Fruit fly (Drosophila melanogaster) whole organism, embryonic: Measurements from ENCODE around the gene bora.

Source experiments
- Ada2b ChIP-seq: fragments of 200-800 bp; sonication (Bioruptor generic); IDR thresholded peaks from 2 replicates; pipeline ENCODE4 v1.3.6; 2022; ENCODE audit warnings: missing biosample characterization, missing genetic modification characterization
- Atf-2 ChIP-seq: fragments of 200-800 bp; sonication (Bioruptor generic); optimal IDR thresholded peaks from 2 replicates; lab custom pipeline; 2016; ENCODE audit warnings: missing biosample characterization, missing genetic modification characterization
- Atf6 ChIP-seq: fragments of 200-800 bp; sonication (Bioruptor generic); IDR thresholded peaks from 2 replicates; pipeline ENCODE4 v1.3.6; 2022; ENCODE audit warnings: missing biosample characterization, missing genetic modification characterization
- CG11560 ChIP-seq: fragments of 200-800 bp; sonication (Bioruptor generic); IDR thresholded peaks from 3 replicates; pipeline ENCODE4 v1.3.6; 2022; ENCODE audit warnings: missing biosample characterization, missing genetic modification characterization
- CG12744 ChIP-seq: fragments of 200-800 bp; sonication (Bioruptor generic); optimal IDR thresholded peaks from 2 replicates; lab custom pipeline; 2016; ENCODE audit warnings: missing biosample characterization, missing genetic modification characterization
- CG12942 ChIP-seq: fragments of 200-800 bp; sonication (Bioruptor generic); optimal IDR thresholded peaks from 3 replicates; lab custom pipeline; 2016; ENCODE audit warnings: missing biosample characterization, missing genetic modification characterization
- CG13424 ChIP-seq: fragments of 200-800 bp; sonication (Bioruptor generic); optimal IDR thresholded peaks from 2 replicates; lab custom pipeline; 2019; ENCODE audit warnings: missing biosample characterization, mild to moderate bottlenecking, missing genetic modification characterization, moderate library complexity
- CG13624 ChIP-seq: fragments of 200-800 bp; sonication (Bioruptor generic); optimal IDR thresholded peaks from 2 replicates; lab custom pipeline; 2016; ENCODE audit warnings: missing biosample characterization, missing genetic modification characterization
- CG14710 ChIP-seq: fragments of 200-800 bp; sonication (Bioruptor generic); optimal IDR thresholded peaks from 3 replicates; lab custom pipeline; 2019; ENCODE audit warnings: missing biosample characterization, mild to moderate bottlenecking, missing genetic modification characterization, moderate library complexity
- CG1792 ChIP-seq: fragments of 200-800 bp; sonication (Bioruptor generic); optimal IDR thresholded peaks from 2 replicates; lab custom pipeline; 2016; ENCODE audit warnings: missing biosample characterization, missing genetic modification characterization
- CG18011 ChIP-seq: fragments of 200-800 bp; sonication (Bioruptor generic); optimal IDR thresholded peaks from 2 replicates; lab custom pipeline; 2017; ENCODE audit warnings: missing biosample characterization, missing genetic modification characterization, mild to moderate bottlenecking, moderate library complexity, missing genotype
- CG4617 ChIP-seq: fragments of 200-800 bp; sonication (Bioruptor generic); optimal IDR thresholded peaks from 3 replicates; lab custom pipeline; 2016; ENCODE audit warnings: missing biosample characterization, missing genetic modification characterization, borderline replicate concordance
- CG4730 ChIP-seq: fragments of 200-800 bp; sonication (Bioruptor generic); IDR thresholded peaks from 2 replicates; pipeline ENCODE4 v1.3.6; 2022; ENCODE audit warnings: missing biosample characterization, missing genetic modification characterization
- CG7963 ChIP-seq: fragments of 200-800 bp; sonication (Bioruptor generic); IDR thresholded peaks from 3 replicates; pipeline ENCODE4 v1.3.6; 2022; ENCODE audit warnings: missing biosample characterization, missing genetic modification characterization; ENCODE audit not compliant: partially characterized antibody
- CG8089 ChIP-seq: fragments of 200-800 bp; sonication (Bioruptor generic); optimal IDR thresholded peaks from 3 replicates; lab custom pipeline; 2016; ENCODE audit warnings: missing biosample characterization, missing genetic modification characterization
- CG8290 ChIP-seq, 3 experiments: fragments of 200-800 bp; sonication (Bioruptor generic); optimal IDR thresholded peaks; 2 replicates each; lab custom pipeline; 2016 to 2019; ENCODE audit warnings: missing biosample characterization in 3 of 3, missing genetic modification characterization in 3 of 3, mild to moderate bottlenecking in 2 of 3, moderate library complexity in 1 of 3
- CG9876 ChIP-seq: fragments of 200-800 bp; sonication (Bioruptor generic); optimal IDR thresholded peaks from 2 replicates; lab custom pipeline; 2016; ENCODE audit warnings: missing biosample characterization, missing genetic modification characterization
- D ChIP-seq, 2 experiments: fragments of 200-800 bp in 1 of 2; fragments of >200 bp in 1 of 2; sonication (Bioruptor generic) in 1 of 2; optimal IDR thresholded peaks; 2 replicates in 1 of 2; 3 replicates in 1 of 2; lab custom pipeline; 2017; ENCODE audit warnings: mild to moderate bottlenecking in 1 of 2, missing biosample characterization in 1 of 2, missing genetic modification characterization in 1 of 2, missing genetic modification reagents in 1 of 2
- Dip3 ChIP-seq: fragments of 200-800 bp; sonication (Bioruptor generic); optimal IDR thresholded peaks from 3 replicates; lab custom pipeline; 2016; ENCODE audit warnings: missing biosample characterization, missing genetic modification characterization
- Doc2 ChIP-seq: fragments of 200-800 bp; sonication (Bioruptor generic); IDR thresholded peaks from 2 replicates; pipeline ENCODE4 v1.3.6; 2022; ENCODE audit warnings: missing biosample characterization, missing genetic modification characterization
- Dp ChIP-seq: fragments of 200-800 bp; sonication (Bioruptor generic); optimal IDR thresholded peaks from 2 replicates; lab custom pipeline; 2018; ENCODE audit warnings: missing biosample characterization, mild to moderate bottlenecking, missing genetic modification characterization, moderate library complexity
- E2f1 ChIP-seq: fragments of 200-800 bp; sonication (Bioruptor generic); IDR thresholded peaks from 2 replicates; pipeline ENCODE4 v1.3.6; 2022; ENCODE audit warnings: missing biosample characterization, missing genetic modification characterization
- Ets97D ChIP-seq: fragments of 200-800 bp; sonication (Bioruptor generic); optimal IDR thresholded peaks from 3 replicates; lab custom pipeline; 2016; ENCODE audit warnings: missing biosample characterization, missing genetic modification characterization
- HLHmδ ChIP-seq: fragments of 200-800 bp; sonication (Bioruptor generic); optimal IDR thresholded peaks from 2 replicates; lab custom pipeline; 2018; ENCODE audit warnings: missing biosample characterization, mild to moderate bottlenecking, missing genetic modification characterization, moderate library complexity
- Hand ChIP-seq: fragments of 200-800 bp; sonication (Bioruptor generic); optimal IDR thresholded peaks from 2 replicates; lab custom pipeline; 2017; ENCODE audit warnings: mild to moderate bottlenecking, missing biosample characterization, missing genetic modification reagents, missing genetic modification characterization
- Hmr ChIP-seq: fragments of 200-800 bp; sonication (Bioruptor generic); optimal IDR thresholded peaks from 3 replicates; lab custom pipeline; 2017; ENCODE audit warnings: mild to moderate bottlenecking, missing biosample characterization, missing genetic modification reagents, missing genetic modification characterization
- Hr51 ChIP-seq, 2 experiments: fragments of 200-800 bp; sonication (Bioruptor generic); optimal IDR thresholded peaks; 2 replicates in 1 of 2; 3 replicates in 1 of 2; lab custom pipeline; 2016 to 2018; ENCODE audit warnings: missing biosample characterization in 2 of 2, missing genetic modification characterization in 2 of 2, mild to moderate bottlenecking in 1 of 2, moderate library complexity in 1 of 2
- Hsf ChIP-seq: fragments of 200-800 bp; sonication (Bioruptor generic); optimal IDR thresholded peaks from 3 replicates; lab custom pipeline; 2016; ENCODE audit warnings: missing biosample characterization, missing genetic modification characterization
- Mes4 ChIP-seq: fragments of 200-800 bp; sonication (Bioruptor generic); optimal IDR thresholded peaks from 2 replicates; lab custom pipeline; 2016; ENCODE audit warnings: missing biosample characterization, missing genetic modification characterization
- Trl ChIP-seq, 3 experiments: fragments of >200 bp in 2 of 3; fragments of 200-800 bp in 1 of 3; sonication (Bioruptor generic) in 1 of 3; optimal IDR thresholded peaks; 2 replicates in 1 of 3; 3 replicates in 2 of 3; lab custom pipeline; 2016 to 2017; ENCODE audit warnings: missing biosample characterization in 1 of 3, missing genetic modification characterization in 1 of 3
- Usf ChIP-seq: fragments of 200-800 bp; sonication (Bioruptor generic); optimal IDR thresholded peaks from 2 replicates; lab custom pipeline; 2017; ENCODE audit warnings: missing genotype, missing biosample characterization, missing genetic modification characterization
- cad ChIP-seq: fragments of >200 bp; optimal IDR thresholded peaks from 2 replicates; lab custom pipeline; 2017; ENCODE audit warnings: missing biosample characterization, missing genetic modification characterization
- crc ChIP-seq: fragments of 200-800 bp; sonication (Bioruptor generic); optimal IDR thresholded peaks from 2 replicates; lab custom pipeline; 2016; ENCODE audit warnings: missing biosample characterization, missing genetic modification characterization
- croc ChIP-seq: fragments of 200-800 bp; sonication (Bioruptor generic); conservative IDR thresholded peaks from 3 replicates; pipeline ENCODE4 v1.3.6; 2022; ENCODE audit warnings: missing biosample characterization, missing genetic modification characterization
- crp ChIP-seq, 2 experiments: fragments of 200-800 bp; sonication (Bioruptor generic); optimal IDR thresholded peaks; 2 replicates in 1 of 2; 3 replicates in 1 of 2; lab custom pipeline; 2017; ENCODE audit warnings: missing biosample characterization in 2 of 2, missing genetic modification characterization in 2 of 2, mild to moderate bottlenecking in 1 of 2, moderate library complexity in 1 of 2
- da ChIP-seq: fragments of 200-800 bp; sonication (Bioruptor generic); optimal IDR thresholded peaks from 2 replicates; lab custom pipeline; 2016; ENCODE audit warnings: missing biosample characterization, missing genetic modification characterization
- dm ChIP-seq: fragments of 200-800 bp; sonication (Bioruptor generic); optimal IDR thresholded peaks from 3 replicates; lab custom pipeline; 2016; ENCODE audit warnings: missing biosample characterization, missing genetic modification characterization
- eve ChIP-seq, 2 experiments: fragments of >200 bp; optimal IDR thresholded peaks; 2 replicates each; lab custom pipeline; 2017; ENCODE audit warnings: missing biosample characterization in 2 of 2, missing genetic modification characterization in 2 of 2
- ewg ChIP-seq: fragments of 200-800 bp; sonication (Bioruptor generic); optimal IDR thresholded peaks from 3 replicates; lab custom pipeline; 2017; ENCODE audit warnings: mild to moderate bottlenecking, missing biosample characterization, missing genetic modification reagents, missing genetic modification characterization
- eyg ChIP-seq: fragments of 200-800 bp; sonication (Bioruptor generic); optimal IDR thresholded peaks from 3 replicates; lab custom pipeline; 2016; ENCODE audit warnings: missing biosample characterization, missing genetic modification characterization
- ftz-f1 ChIP-seq: fragments of 200-800 bp; sonication (Bioruptor generic); optimal IDR thresholded peaks from 2 replicates; lab custom pipeline; 2016; ENCODE audit warnings: missing biosample characterization, missing genetic modification characterization
- her ChIP-seq: fragments of 200-800 bp; sonication (Bioruptor generic); optimal IDR thresholded peaks from 2 replicates; lab custom pipeline; 2016; ENCODE audit warnings: missing biosample characterization, missing genetic modification characterization
- nerfin-2 ChIP-seq: fragments of 200-800 bp; sonication (Bioruptor generic); IDR thresholded peaks from 2 replicates; pipeline ENCODE4 v1.3.6; 2022; ENCODE audit warnings: missing biosample characterization, missing genetic modification characterization; ENCODE audit not compliant: partially characterized antibody
- pfk ChIP-seq: fragments of 200-800 bp; sonication (Bioruptor generic); optimal IDR thresholded peaks from 2 replicates; lab custom pipeline; 2018; ENCODE audit warnings: missing biosample characterization, mild to moderate bottlenecking, missing genetic modification characterization, moderate library complexity
- pho ChIP-seq: fragments of 200-800 bp; sonication (Bioruptor generic); optimal IDR thresholded peaks from 2 replicates; lab custom pipeline; 2016; ENCODE audit warnings: missing biosample characterization, missing genetic modification characterization
- scrt ChIP-seq: fragments of 200-800 bp; sonication (Bioruptor generic); optimal IDR thresholded peaks from 2 replicates; lab custom pipeline; 2018; ENCODE audit warnings: missing biosample characterization, mild to moderate bottlenecking, missing genetic modification characterization, moderate library complexity
- stc ChIP-seq: fragments of 200-800 bp; sonication (Bioruptor generic); IDR thresholded peaks from 2 replicates; pipeline ENCODE4 v1.3.6; 2022; ENCODE audit warnings: missing biosample characterization, missing genetic modification characterization
- ttk ChIP-seq: fragments of 200-800 bp; sonication (Bioruptor generic); IDR thresholded peaks from 2 replicates; pipeline ENCODE4 v2.1.2; 2022; ENCODE audit warnings: missing biosample characterization, missing genetic modification characterization
- twi ChIP-seq: fragments of 200-800 bp; optimal IDR thresholded peaks from 2 replicates; lab custom pipeline; 2019; ENCODE audit warnings: missing biosample characterization, mild to moderate bottlenecking, missing genetic modification characterization, moderate library complexity
- zf30C ChIP-seq: fragments of 200-800 bp; sonication (Bioruptor generic); optimal IDR thresholded peaks from 3 replicates; lab custom pipeline; 2018; ENCODE audit warnings: missing biosample characterization, mild to moderate bottlenecking, missing genetic modification characterization

bora gene

dm6 chr3L:18672203-18672602 is 49.7 kb downstream of the bora start (continued):
- TF ChIP-seq nerfin-2 (no peak), CG8290 (GFP tag; optimal IDR thresholded peaks at IDR 0.05; lab: Kevin White, UChicago) (no peak), CG8290 (tag; optimal IDR thresholded peaks at IDR 0.05; lab: Kevin White, UChicago) (no peak), da (GFP tag; lab: Kevin White, UChicago) (no peak), ewg (GFP tag; lab: Kevin White, UChicago) (peak; percentile 13), CG11560 (no peak), her (GFP tag; lab: Kevin White, UChicago) (no peak), CG13424 (no peak), Atf-2 (GFP tag; lab: Kevin White, UChicago) (no peak), ftz-f1 (GFP tag; lab: Kevin White, UChicago) (peak; percentile 51), pfk (GFP tag; lab: Kevin White, UChicago) (no peak), CG8089 (no peak), HLHmδ (GFP tag; lab: Kevin White, UChicago) (no peak), twi (tag; lab: Kevin White, UChicago) (no peak), Hmr (GFP tag; lab: Kevin White, UChicago) (no peak), Ada2b (GFP tag; lab: Robert Waterston, UW) (no peak), CG4617 (GFP tag; lab: Kevin White, UChicago) (no peak), pho (GFP tag; lab: Kevin White, UChicago) (peak; percentile 14), Usf (GFP tag; lab: Kevin White, UChicago) (no peak), CG13624 (GFP tag; lab: Kevin White, UChicago) (peak; percentile 41), Dp (GFP tag; lab: Kevin White, UChicago) (no peak), CG12744 (no peak), Doc2 (no peak), stc (GFP tag; lab: Robert Waterston, UW) (no peak), scrt (GFP tag; lab: Kevin White, UChicago) (peak; percentile 38), Trl (optimal IDR thresholded peaks at IDR 0.05; lab: Kevin White, UChicago) (no peak), Trl (GFP tag; optimal IDR thresholded peaks at IDR 0.05; lab: Kevin White, UChicago) (peak; percentile 43), cad (GFP tag; lab: Kevin White, UChicago) (no peak), Hand (no peak), CG7963 (GFP tag; lab: Robert Waterston, UW) (no peak), Mes4 (no peak), Atf6 (no peak), Dip3 (GFP tag; lab: Kevin White, UChicago) (no peak), CG1792 (GFP tag; lab: Kevin White, UChicago) (no peak), Hr51 (GFP tag; optimal IDR thresholded peaks at IDR 0.05; lab: Kevin White, UChicago) (no peak), dm (GFP tag; lab: Kevin White, UChicago) (peak; percentile 8), CG18011 (GFP tag; lab: Kevin White, UChicago) (no peak), Hsf (no peak), Ets97D (GFP tag; lab: Kevin White, UChicago) (peak; percentile 46), eve (GFP tag; optimal IDR thresholded peaks at IDR 0.05; lab: Kevin White, UChicago) (no peak), crp (GFP tag; optimal IDR thresholded peaks at IDR 0.05; lab: Kevin White, UChicago) (peak in 1 of 2 experiments; percentile 68), E2f1 (GFP tag; lab: Robert Waterston, UW) (no peak), CG14710 (peak; percentile 9), CG9876 (GFP tag; lab: Kevin White, UChicago) (no peak), crc (GFP tag; lab: Kevin White, UChicago) (no peak), eyg (GFP tag; lab: Kevin White, UChicago) (no peak), croc (GFP tag; lab: Robert Waterston, UW) (no peak), ttk (no peak), zf30C (GFP tag; lab: Kevin White, UChicago) (no peak), D (optimal IDR thresholded peaks at IDR 0.05; lab: Kevin White, UChicago) (no peak), D (GFP tag; optimal IDR thresholded peaks at IDR 0.05; lab: Kevin White, UChicago) (no peak), CG12942 (GFP tag; lab: Kevin White, UChicago) (no peak), CG4730 (GFP tag; lab: Robert Waterston, UW) (no peak)
